Worm (Caenorhabditis elegans): ENCODE measurements around the gene Y51H7C.7.

- no peak for TF ChIP-seq nhr-77 (tag; optimal IDR thresholded peaks at IDR 0.05)
- no peak for TF ChIP-seq R02D3.7 (tag; optimal IDR thresholded peaks at IDR 0.05)
- TF ChIP-seq mdt-29 (GFP tag; IDR thresholded peaks at IDR 0.05): no peak
- no peak for TF ChIP-seq pha-4 (GFP tag; IDR thresholded peaks at IDR 0.05)
- TF ChIP-seq pha-4 (tag; optimal IDR thresholded peaks at IDR 0.05): no peak
- TF ChIP-seq nhr-41 (GFP tag; IDR thresholded peaks at IDR 0.05): no peak
- no peak for TF ChIP-seq T20F7.1 (GFP tag; optimal IDR thresholded peaks at IDR 0.05)
- TF ChIP-seq madf-5 (GFP tag; IDR thresholded peaks at IDR 0.05): no peak
- no peak for TF ChIP-seq dve-1 (tag; optimal IDR thresholded peaks at IDR 0.05; ENCODE audit: insufficient read depth)
- no peak for TF ChIP-seq lin-15B (tag; optimal IDR thresholded peaks at IDR 0.05)
- TF ChIP-seq egl-27 (tag; optimal IDR thresholded peaks at IDR 0.05): no peak
- no peak for TF ChIP-seq nhr-237 (tag; optimal IDR thresholded peaks at IDR 0.05)
- no peak for TF ChIP-seq aha-1 (tag)
Observed at ce11 chrII:1355480-1355879, 46.9 kb upstream of the Y51H7C.7 start, which contains the start of gene C13A10.1.
